Comparison of ENCODE assay signal across 6 worm cellular contexts in genomic region chrII:14567811-14568210, ce11.
TF ChIP-seq lines count a peak whose summit lies in the region.

No protein-coding gene starts in this region.

TF ChIP-seq in whole organism, L1 larva, 84 proteins besides CTCF, POLR2A, EP300 and RAD21:
- TF ChIP-seq F16B12.6 (tag; optimal IDR thresholded peaks at IDR 0.05; lab: Kevin White, UChicago) = no peak
- TF ChIP-seq blmp-1 (tag; optimal IDR thresholded peaks at IDR 0.05; lab: Kevin White, UChicago) = peak; percentile 66

TF ChIP-seq in whole organism, L4 larva, 104 proteins besides CTCF, POLR2A, EP300 and RAD21:
- peak; percentile 68 for TF ChIP-seq aha-1 (tag; lab: Kevin White, UChicago)
- no peak for TF ChIP-seq dmd-9 (GFP tag; IDR thresholded peaks at IDR 0.05; lab: Robert Waterston, UW)

TF ChIP-seq in whole organism, late embryonic, 69 proteins besides CTCF, POLR2A, EP300 and RAD21:
- TF ChIP-seq ref-2 (tag; optimal IDR thresholded peaks at IDR 0.05; lab: Kevin White, UChicago) (peak; percentile 10), pax-1 (tag; optimal IDR thresholded peaks at IDR 0.05; lab: Kevin White, UChicago) (no peak), ceh-9 (tag; optimal IDR thresholded peaks at IDR 0.05; lab: Kevin White, UChicago) (no peak)

TF ChIP-seq in whole organism, midembryonic, 9 proteins besides CTCF, POLR2A, EP300 and RAD21:
- TF ChIP-seq ztf-23 (GFP tag; IDR thresholded peaks at IDR 0.05; lab: Robert Waterston, UW) = 0 out of 2 replicates have a peak, but pooled peaks have one; percentile 41
- no peak for TF ChIP-seq T22C8.4 (GFP tag; IDR thresholded peaks at IDR 0.05; lab: Robert Waterston, UW)
- TF ChIP-seq klf-2 (GFP tag; conservative IDR thresholded peaks at IDR 0.05; lab: Robert Waterston, UW) = no peak
- no peak for TF ChIP-seq flt-1 (GFP tag; IDR thresholded peaks at IDR 0.05; lab: Robert Waterston, UW)
- no peak for TF ChIP-seq ztf-29 (GFP tag; IDR thresholded peaks at IDR 0.05; lab: Robert Waterston, UW)
- no peak for TF ChIP-seq cog-1 (tag; optimal IDR thresholded peaks at IDR 0.05; lab: Kevin White, UChicago)
- TF ChIP-seq ref-1 (GFP tag; conservative IDR thresholded peaks at IDR 0.05; lab: Robert Waterston, UW) = no peak

TF ChIP-seq in whole organism, mixed stage, embryonic, 35 proteins besides CTCF, POLR2A, EP300 and RAD21:
- peak; percentile 55 for TF ChIP-seq ham-2 (GFP tag; optimal IDR thresholded peaks at IDR 0.05; lab: Kevin White, UChicago)
- no peak for TF ChIP-seq blmp-1 (tag; optimal IDR thresholded peaks at IDR 0.05; lab: Kevin White, UChicago)
- no peak for TF ChIP-seq lin-13 (tag; optimal IDR thresholded peaks at IDR 0.05; lab: Kevin White, UChicago)

TF ChIP-seq in whole organism, young adult, 124 proteins besides CTCF, POLR2A, EP300 and RAD21:
- peak; percentile 55 for TF ChIP-seq hmg-1.2 (GFP tag; IDR thresholded peaks at IDR 0.05; lab: Robert Waterston, UW)
- no peak for TF ChIP-seq ztf-26 (tag; optimal IDR thresholded peaks at IDR 0.05; lab: Kevin White, UChicago)
- no peak for TF ChIP-seq mel-28 (tag; optimal IDR thresholded peaks at IDR 0.05; lab: Kevin White, UChicago; ENCODE audit: borderline replicate concordance)
- no peak for TF ChIP-seq hlh-26 (GFP tag; conservative IDR thresholded peaks at IDR 0.05; lab: Robert Waterston, UW)
